Fruit fly (Drosophila melanogaster) whole organism, prepupa: ENCODE results near the gene CG18131.

ENCODE experiments used
- Blimp-1 ChIP-seq: fragments of 200-800 bp; sonication (Bioruptor generic); optimal IDR thresholded peaks from 3 replicates; lab custom pipeline; 2017; ENCODE audit warnings: missing biosample characterization, missing genetic modification characterization, mild to moderate bottlenecking, moderate library complexity, missing genetic modification reagents
- CG10631 ChIP-seq: fragments of 200-800 bp; sonication (Bioruptor generic); optimal IDR thresholded peaks from 2 replicates; lab custom pipeline; 2016; ENCODE audit warnings: missing biosample characterization, missing genetic modification characterization
- CG11294 ChIP-seq: fragments of 200-800 bp; sonication (Bioruptor generic); IDR thresholded peaks from 2 replicates; pipeline ENCODE4 v1.3.6; 2022; ENCODE audit warnings: missing biosample characterization, missing genetic modification characterization
- CG11762 ChIP-seq: fragments of 200-800 bp; sonication (Bioruptor generic); optimal IDR thresholded peaks from 3 replicates; lab custom pipeline; 2016; ENCODE audit warnings: missing biosample characterization, missing genetic modification characterization; ENCODE audit not compliant: insufficient read depth
- CG11902 ChIP-seq: fragments of 200-800 bp; sonication (Bioruptor generic); optimal IDR thresholded peaks from 3 replicates; lab custom pipeline; 2016; ENCODE audit warnings: missing biosample characterization, missing genetic modification characterization
- CG15336 ChIP-seq: fragments of 200-800 bp; sonication (Bioruptor generic); IDR thresholded peaks from 2 replicates; pipeline ENCODE4 v1.3.6; 2022; ENCODE audit warnings: missing biosample characterization, missing genetic modification characterization
- CG1621 ChIP-seq: fragments of 200-800 bp; sonication (Bioruptor generic); optimal IDR thresholded peaks from 3 replicates; lab custom pipeline; 2018; ENCODE audit warnings: missing biosample characterization, mild to moderate bottlenecking, missing genetic modification characterization
- CG3032 ChIP-seq: fragments of 200-800 bp; optimal IDR thresholded peaks from 2 replicates; lab custom pipeline; 2019; ENCODE audit warnings: missing biosample characterization, mild to moderate bottlenecking, missing genetic modification characterization, moderate library complexity
- CG31627 ChIP-seq: fragments of 200-800 bp; sonication (Bioruptor generic); optimal IDR thresholded peaks from 3 replicates; lab custom pipeline; 2016; ENCODE audit warnings: missing biosample characterization, missing genetic modification characterization
- CG32006 ChIP-seq: fragments of 200-800 bp; sonication (Bioruptor generic); optimal IDR thresholded peaks from 3 replicates; lab custom pipeline; 2017; ENCODE audit warnings: missing biosample characterization, mild to moderate bottlenecking, missing genetic modification characterization
- CG34406 ChIP-seq: fragments of 200-800 bp; sonication (Bioruptor generic); optimal IDR thresholded peaks from 3 replicates; lab custom pipeline; 2016; ENCODE audit warnings: missing biosample characterization, missing genetic modification characterization
- CG3919 ChIP-seq: fragments of 200-800 bp; sonication (Bioruptor generic); optimal IDR thresholded peaks from 3 replicates; lab custom pipeline; 2016; ENCODE audit warnings: missing biosample characterization, missing genetic modification characterization
- CG4318 ChIP-seq: fragments of 200-800 bp; sonication (Bioruptor generic); optimal IDR thresholded peaks from 3 replicates; lab custom pipeline; 2017; ENCODE audit warnings: missing biosample characterization, mild to moderate bottlenecking, missing genetic modification characterization
- CG6163 ChIP-seq: fragments of 200-800 bp; sonication (Bioruptor generic); IDR thresholded peaks from 3 replicates; pipeline ENCODE4 v1.3.6; 2022; ENCODE audit warnings: missing biosample characterization, missing genetic modification characterization
- CG6792 ChIP-seq: fragments of 200-800 bp; sonication (Bioruptor generic); optimal IDR thresholded peaks from 3 replicates; lab custom pipeline; 2016; ENCODE audit warnings: missing biosample characterization, missing genetic modification characterization
- CG6808 ChIP-seq: fragments of 200-800 bp; sonication (Bioruptor generic); optimal IDR thresholded peaks from 3 replicates; lab custom pipeline; 2017; ENCODE audit warnings: missing biosample characterization, missing genetic modification characterization, mild to moderate bottlenecking, moderate library complexity, missing genetic modification reagents
- CG6854 ChIP-seq: fragments of 200-800 bp; sonication (Bioruptor generic); optimal IDR thresholded peaks from 2 replicates; lab custom pipeline; 2017; ENCODE audit warnings: missing biosample characterization, mild to moderate bottlenecking, missing genetic modification characterization
- CG8119 ChIP-seq: fragments of 200-800 bp; sonication (Bioruptor generic); IDR thresholded peaks from 3 replicates; pipeline ENCODE4 v1.3.6; 2022; ENCODE audit warnings: missing biosample characterization, missing genetic modification characterization
- CG8319 ChIP-seq: fragments of 200-800 bp; sonication (Bioruptor generic); optimal IDR thresholded peaks from 3 replicates; lab custom pipeline; 2016; ENCODE audit warnings: missing biosample characterization, missing genetic modification characterization
- CG8632 ChIP-seq: fragments of 200-800 bp; sonication (Bioruptor generic); optimal IDR thresholded peaks from 3 replicates; lab custom pipeline; 2016; ENCODE audit warnings: missing biosample characterization, missing genetic modification characterization
- CG9139 ChIP-seq: fragments of 200-800 bp; sonication (Bioruptor generic); optimal IDR thresholded peaks from 3 replicates; lab custom pipeline; 2017; ENCODE audit warnings: missing biosample characterization, mild to moderate bottlenecking, missing genetic modification characterization
- Eip75B ChIP-seq: fragments of 200-800 bp; sonication (Bioruptor generic); optimal IDR thresholded peaks from 3 replicates; lab custom pipeline; 2016; ENCODE audit warnings: missing biosample characterization, missing genetic modification characterization
- Ets21C ChIP-seq: fragments of 200-800 bp; sonication (Bioruptor generic); optimal IDR thresholded peaks from 3 replicates; lab custom pipeline; 2016; ENCODE audit warnings: missing biosample characterization, missing genetic modification characterization
- Ets96B ChIP-seq: fragments of 200-800 bp; optimal IDR thresholded peaks from 2 replicates; lab custom pipeline; 2019; ENCODE audit warnings: missing biosample characterization, mild to moderate bottlenecking, missing genetic modification characterization, moderate library complexity
- Gug ChIP-seq: fragments of 200-800 bp; sonication (Bioruptor generic); IDR thresholded peaks from 2 replicates; pipeline ENCODE4 v1.3.6; 2022; ENCODE audit warnings: missing biosample characterization, missing genetic modification characterization
- Hr39 ChIP-seq: fragments of 200-800 bp; sonication (Bioruptor generic); optimal IDR thresholded peaks from 2 replicates; lab custom pipeline; 2016; ENCODE audit warnings: missing biosample characterization, missing genetic modification characterization
- Hr4 ChIP-seq: fragments of 200-800 bp; sonication (Bioruptor generic); optimal IDR thresholded peaks from 3 replicates; lab custom pipeline; 2016; ENCODE audit warnings: missing biosample characterization, missing genetic modification characterization
- Lpt ChIP-seq: fragments of 200-800 bp; sonication (Bioruptor generic); optimal IDR thresholded peaks from 3 replicates; lab custom pipeline; 2016; ENCODE audit warnings: missing biosample characterization, missing genetic modification characterization
- Met ChIP-seq: fragments of 200-800 bp; sonication (Bioruptor generic); optimal IDR thresholded peaks from 3 replicates; lab custom pipeline; 2016; ENCODE audit warnings: missing biosample characterization, missing genetic modification characterization
- OdsH ChIP-seq: fragments of 200-800 bp; sonication (Bioruptor generic); optimal IDR thresholded peaks from 3 replicates; lab custom pipeline; 2016; ENCODE audit warnings: missing biosample characterization, missing genetic modification characterization
- Smox ChIP-seq: fragments of 200-800 bp; sonication (Bioruptor generic); optimal IDR thresholded peaks from 3 replicates; lab custom pipeline; 2016; ENCODE audit warnings: missing biosample characterization, missing genetic modification characterization
- Sox102F ChIP-seq: fragments of 200-800 bp; sonication (Bioruptor generic); optimal IDR thresholded peaks from 2 replicates; lab custom pipeline; 2016; ENCODE audit warnings: missing biosample characterization, mild to moderate bottlenecking, missing genetic modification characterization
- Sox15 ChIP-seq: fragments of 200-800 bp; sonication (Bioruptor generic); optimal IDR thresholded peaks from 3 replicates; lab custom pipeline; 2016; ENCODE audit warnings: missing biosample characterization, missing genetic modification characterization
- achi ChIP-seq: fragments of 200-800 bp; sonication (Bioruptor generic); optimal IDR thresholded peaks from 3 replicates; lab custom pipeline; 2016; ENCODE audit warnings: missing biosample characterization, missing genetic modification characterization
- dac ChIP-seq: fragments of 200-800 bp; sonication (Bioruptor generic); optimal IDR thresholded peaks from 2 replicates; lab custom pipeline; 2017; ENCODE audit warnings: missing biosample characterization, mild to moderate bottlenecking, missing genetic modification characterization
- dsx ChIP-seq: fragments of 200-800 bp; optimal IDR thresholded peaks from 3 replicates; lab custom pipeline; 2019; ENCODE audit warnings: missing biosample characterization, mild to moderate bottlenecking, missing genetic modification characterization, moderate library complexity; ENCODE audit not compliant: poor library complexity, severe bottlenecking
- eg ChIP-seq: fragments of 200-800 bp; sonication (Bioruptor generic); IDR thresholded peaks from 3 replicates; pipeline ENCODE4 v1.3.6; 2022; ENCODE audit warnings: missing biosample characterization, missing genetic modification characterization
- esn ChIP-seq: fragments of 200-800 bp; sonication (Bioruptor generic); optimal IDR thresholded peaks from 2 replicates; lab custom pipeline; 2016; ENCODE audit warnings: missing biosample characterization, mild to moderate bottlenecking, missing genetic modification characterization, moderate library complexity
- fd85E ChIP-seq: fragments of 200-800 bp; sonication (Bioruptor generic); optimal IDR thresholded peaks from 3 replicates; lab custom pipeline; 2016; ENCODE audit warnings: missing biosample characterization, missing genetic modification characterization
- fkh ChIP-seq: fragments of 200-800 bp; sonication (Bioruptor generic); optimal IDR thresholded peaks from 3 replicates; lab custom pipeline; 2017; ENCODE audit warnings: missing biosample characterization, mild to moderate bottlenecking, missing genetic modification characterization, moderate library complexity
- lz ChIP-seq: fragments of 200-800 bp; sonication (Bioruptor generic); optimal IDR thresholded peaks from 3 replicates; lab custom pipeline; 2016; ENCODE audit warnings: missing biosample characterization, missing genetic modification characterization
- net ChIP-seq: fragments of 200-800 bp; sonication (Bioruptor generic); optimal IDR thresholded peaks from 3 replicates; lab custom pipeline; 2016; ENCODE audit warnings: missing biosample characterization, missing genetic modification characterization
- pdm3 ChIP-seq: fragments of 200-800 bp; sonication (Bioruptor generic); optimal IDR thresholded peaks from 3 replicates; lab custom pipeline; 2016; ENCODE audit warnings: missing biosample characterization, missing genetic modification characterization
- salr ChIP-seq, 2 experiments: fragments of 200-800 bp; sonication (Bioruptor generic); optimal IDR thresholded peaks; 3 replicates each; lab custom pipeline; 2016 to 2018; ENCODE audit warnings: missing biosample characterization in 2 of 2, missing genetic modification characterization in 2 of 2, mild to moderate bottlenecking in 1 of 2
- spab ChIP-seq: fragments of 200-800 bp; sonication (Bioruptor generic); optimal IDR thresholded peaks from 2 replicates; lab custom pipeline; 2017; ENCODE audit warnings: missing biosample characterization, mild to moderate bottlenecking, missing genetic modification characterization, missing genetic modification reagents
- ss ChIP-seq, 2 experiments: fragments of 200-800 bp; sonication (Bioruptor generic); optimal IDR thresholded peaks; 2 replicates in 1 of 2; 3 replicates in 1 of 2; lab custom pipeline; 2017 to 2018; ENCODE audit warnings: mild to moderate bottlenecking in 2 of 2, missing biosample characterization in 2 of 2, missing genetic modification characterization in 2 of 2, moderate library complexity in 1 of 2
- svp ChIP-seq: fragments of 200-800 bp; sonication (Bioruptor generic); peaks from one replicate; lab custom pipeline; 2016; ENCODE audit warnings: missing biosample characterization, missing genetic modification characterization

The CG18131 gene

dm6 chr2L:1456822-1457221 is 43.6 kb downstream of the CG18131 start (continued):
- TF ChIP-seq Lpt (GFP tag; lab: Kevin White, UChicago) = peak; percentile 32
- peak; percentile 57 for TF ChIP-seq CG9139 (GFP tag; lab: Kevin White, UChicago)
- peak; percentile 54 for TF ChIP-seq CG3032 (tag; lab: Kevin White, UChicago)
- no peak for TF ChIP-seq esn (GFP tag; lab: Kevin White, UChicago)
- no peak for TF ChIP-seq Sox102F (GFP tag; lab: Kevin White, UChicago)
- TF ChIP-seq net (GFP tag; lab: Kevin White, UChicago) = peak; percentile 0
- peak; percentile 42 for TF ChIP-seq pdm3 (GFP tag; lab: Kevin White, UChicago)
- no peak for TF ChIP-seq fkh
- TF ChIP-seq CG32006 (GFP tag; lab: Kevin White, UChicago) = peak; percentile 63
- TF ChIP-seq eg (GFP tag; lab: Robert Waterston, UW) = peak; percentile 49; the same call in 2 of the 3 replicates
- peak; percentile 60 for TF ChIP-seq Gug (GFP tag; lab: Robert Waterston, UW)
- peak; percentile 41 for TF ChIP-seq CG4318 (GFP tag; lab: Kevin White, UChicago)
- no peak for TF ChIP-seq Ets21C (GFP tag; lab: Kevin White, UChicago)
- peak; percentile 39 for TF ChIP-seq CG6808 (GFP tag; lab: Kevin White, UChicago)
- TF ChIP-seq CG3919 = peak; percentile 43
- no peak for TF ChIP-seq CG8319
- TF ChIP-seq, all 60 proteins: peak for 37

dm6 chr2L:1456305-1456704 is 44.1 kb downstream of the CG18131 start:
- peak; percentile 65 for TF ChIP-seq CG10631 (GFP tag; lab: Kevin White, UChicago)
- peak; percentile 38 for TF ChIP-seq Smox (GFP tag; lab: Kevin White, UChicago)
- no peak for TF ChIP-seq Gug (GFP tag; lab: Robert Waterston, UW)
- TF ChIP-seq CG15336 (GFP tag; lab: Robert Waterston, UW) = peak; percentile 74
- TF ChIP-seq CG8119 (GFP tag; lab: Robert Waterston, UW) = peak; percentile 49; the same call in 2 of the 3 replicates
- TF ChIP-seq esn (GFP tag; lab: Kevin White, UChicago) = peak; percentile 55
- peak; percentile 37 for TF ChIP-seq lz (GFP tag; lab: Kevin White, UChicago)
- peak; percentile 60; the same call in 2 of the 3 replicates for TF ChIP-seq eg (GFP tag; lab: Robert Waterston, UW)
- TF ChIP-seq CG31627 (GFP tag; lab: Kevin White, UChicago) = peak; percentile 15
- TF ChIP-seq CG6854 (GFP tag; lab: Kevin White, UChicago) = no peak
- no peak; the same call in 1 of the 2 replicates for TF ChIP-seq CG11294 (GFP tag; lab: Robert Waterston, UW)
- peak; percentile 34 for TF ChIP-seq Lpt (GFP tag; lab: Kevin White, UChicago)
- peak; percentile 26 for TF ChIP-seq CG32006 (GFP tag; lab: Kevin White, UChicago)
- peak; percentile 51 for TF ChIP-seq CG6792
- TF ChIP-seq salr (GFP tag; optimal IDR thresholded peaks at IDR 0.05; lab: Kevin White, UChicago) = peak in 1 of 2 experiments; percentile 27
- TF ChIP-seq CG4318 (GFP tag; lab: Kevin White, UChicago) = peak; percentile 8
- TF ChIP-seq Sox102F (GFP tag; lab: Kevin White, UChicago) = peak; percentile 23
- TF ChIP-seq CG34406 (GFP tag; lab: Kevin White, UChicago) = peak; percentile 26
- peak; percentile 74 for TF ChIP-seq CG3032 (tag; lab: Kevin White, UChicago)
- peak; percentile 64 for TF ChIP-seq CG6808 (GFP tag; lab: Kevin White, UChicago)
- TF ChIP-seq fkh = peak; percentile 55
- peak; percentile 75 for TF ChIP-seq dsx
- peak; percentile 5 for TF ChIP-seq CG11902 (GFP tag; lab: Kevin White, UChicago)
- TF ChIP-seq Hr4 (GFP tag; lab: Kevin White, UChicago) = peak; percentile 48
- TF ChIP-seq Met (GFP tag; lab: Kevin White, UChicago) = peak; percentile 58
- peak; percentile 81 for TF ChIP-seq svp (GFP tag; lab: Kevin White, UChicago)
- peak; percentile 2 for TF ChIP-seq net (GFP tag; lab: Kevin White, UChicago)
- peak; percentile 58 for TF ChIP-seq spab (GFP tag; lab: Kevin White, UChicago)
- no peak for TF ChIP-seq Blimp-1 (GFP tag; lab: Kevin White, UChicago)
- no peak for TF ChIP-seq Eip75B
- peak; percentile 22 for TF ChIP-seq CG11762 (GFP tag; lab: Kevin White, UChicago)
- TF ChIP-seq Ets96B = peak; percentile 67
- no peak for TF ChIP-seq Sox15
- TF ChIP-seq fd85E (GFP tag; lab: Kevin White, UChicago) = no peak
- peak; percentile 43 for TF ChIP-seq achi (GFP tag; lab: Kevin White, UChicago)
- TF ChIP-seq CG8632 (GFP tag; lab: Kevin White, UChicago) = peak; percentile 12
- TF ChIP-seq dac (GFP tag; lab: Kevin White, UChicago) = peak; percentile 13
- no peak for TF ChIP-seq Ets21C (GFP tag; lab: Kevin White, UChicago)
- peak; percentile 75 for TF ChIP-seq OdsH (GFP tag; lab: Kevin White, UChicago)
- peak; percentile 27 for TF ChIP-seq Hr39 (GFP tag; lab: Kevin White, UChicago)
- peak; percentile 36 for TF ChIP-seq CG3919
- TF ChIP-seq ss (GFP tag; optimal IDR thresholded peaks at IDR 0.05; lab: Kevin White, UChicago) = peak; percentile 5 to 35
- peak; percentile 81 for TF ChIP-seq CG6163 (GFP tag; lab: Robert Waterston, UW)
- peak; percentile 6 for TF ChIP-seq CG1621 (tag; lab: Kevin White, UChicago)
